Worm (Caenorhabditis elegans): ENCODE data around the gene C44C11.6.

Gene C44C11.6

ce11 chrII:12387980-12388379 is 43.4 kb downstream of the C44C11.6 start, which contains the start of gene sre-41:
Gene sre-41 (plus strand): TSS chrII:12388280.
- TF ChIP-seq ztf-18 (tag; optimal IDR thresholded peaks at IDR 0.05) (no peak), egl-18 (GFP tag; IDR thresholded peaks at IDR 0.05) (no peak), repo-1 (tag; optimal IDR thresholded peaks at IDR 0.05) (no peak), ceh-58 (GFP tag; IDR thresholded peaks at IDR 0.05) (no peak)

ce11 chrII:12389783-12390182 is 45.2 kb downstream of the C44C11.6 start, which contains the start of gene Y57A10B.6:
Gene Y57A10B.6 (plus strand): TSS chrII:12390083.
- no peak for TF ChIP-seq tbx-9 (tag; optimal IDR thresholded peaks at IDR 0.05; ENCODE audit: borderline replicate concordance)
- TF ChIP-seq tbp1 (GFP tag; optimal IDR thresholded peaks at IDR 0.05), result no peak
- TF ChIP-seq lin-40 (tag; optimal IDR thresholded peaks at IDR 0.05), result no peak
- no peak for TF ChIP-seq snpc-1.1 (tag; optimal IDR thresholded peaks at IDR 0.05; ENCODE audit: insufficient read depth)
- no peak for TF ChIP-seq K11D2.4 (GFP tag; IDR thresholded peaks at IDR 0.05)
- TF ChIP-seq lin-35 (GFP tag; optimal IDR thresholded peaks at IDR 0.05), result no peak
- TF ChIP-seq nfyb-1 (GFP tag; IDR thresholded peaks at IDR 0.05), result no peak

ce11 chrII:12393690-12394089 is 49.1 kb downstream of the C44C11.6 start, which contains the start of gene Y57A10B.7:
Gene Y57A10B.7 (minus strand): TSS chrII:12393790.
- TF ChIP-seq ets-4 (GFP tag; optimal IDR thresholded peaks at IDR 0.05), result no peak

ce11 chrII:12394138-12394537 is 49.5 kb downstream of the C44C11.6 start:
- TF ChIP-seq K11D2.4 (GFP tag; IDR thresholded peaks at IDR 0.05) (no peak), akir-1 (GFP tag; optimal IDR thresholded peaks at IDR 0.05) (no peak), T07F8.4 (tag; optimal IDR thresholded peaks at IDR 0.05) (no peak), pbrm-1 (GFP tag; IDR thresholded peaks at IDR 0.05) (no peak), mes-4 (tag; optimal IDR thresholded peaks at IDR 0.05) (no peak), F57C9.4 (tag; optimal IDR thresholded peaks at IDR 0.05) (no peak), nhr-179 (tag; optimal IDR thresholded peaks at IDR 0.05) (no peak), F37B4.10 (GFP tag; IDR thresholded peaks at IDR 0.05) (no peak), madf-6 (GFP tag; IDR thresholded peaks at IDR 0.05) (no peak), ZK185.1 (tag; optimal IDR thresholded peaks at IDR 0.05; ENCODE audit: poor library complexity, severe bottlenecking) (no peak)

All from whole organism, young adult.